Fruit fly (Drosophila melanogaster) Kc167 (cell line): ENCODE results near the gene CG11426.

ENCODE experiments used
- Myc ChIP-seq: fragments of >200 bp; optimal IDR thresholded peaks from 2 replicates; lab custom pipeline; 2017; ENCODE audit warnings: missing external identifiers
- Sin3A ChIP-seq: fragments of >200 bp; optimal IDR thresholded peaks from 2 replicates; lab custom pipeline; 2018; ENCODE audit warnings: missing external identifiers
- h ChIP-seq: fragments of >200 bp; optimal IDR thresholded peaks from 3 replicates; lab custom pipeline; 2018; ENCODE audit warnings: missing external identifiers
- insv ChIP-seq: fragments of >200 bp; optimal IDR thresholded peaks from 3 replicates; lab custom pipeline; 2018; ENCODE audit warnings: missing external identifiers
- psq ChIP-seq: fragments of >200 bp; optimal IDR thresholded peaks from 2 replicates; lab custom pipeline; 2017; ENCODE audit warnings: missing external identifiers
- ttk ChIP-seq: sonication (Bioruptor generic); optimal IDR thresholded peaks from 2 replicates; lab custom pipeline; 2017; ENCODE audit warnings: missing external identifiers

The CG11426 gene

DNA sequence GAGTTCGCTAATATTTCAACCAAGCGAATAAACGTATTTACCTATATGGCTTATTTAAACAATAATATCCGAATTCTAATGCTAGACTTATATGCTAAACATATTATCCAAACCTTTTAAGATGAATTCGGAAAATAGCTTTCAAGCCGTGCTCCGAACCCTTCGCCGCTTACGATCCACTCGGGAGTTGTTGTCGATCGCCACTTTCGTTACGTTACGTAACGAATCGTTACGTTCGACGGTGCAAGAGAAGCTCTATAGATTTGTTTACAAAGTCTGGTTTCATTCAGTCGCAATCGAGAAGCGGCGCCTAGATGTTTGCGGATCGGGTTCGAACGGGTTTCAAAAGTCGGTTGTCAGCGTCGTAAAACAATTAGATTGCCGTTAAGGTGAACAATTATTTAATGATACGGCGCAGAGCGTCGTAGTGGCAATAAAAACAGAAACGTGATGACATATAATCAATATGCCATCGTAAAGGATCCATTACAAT lies at the start of gene CG11426:
Gene CG11426, plus strand, starts transcription at position 258 of the 493 bp plus-strand sequence.
- no peak for TF ChIP-seq psq
- no peak for TF ChIP-seq h (lab: Kevin White, UChicago)
- TF ChIP-seq Myc (lab: Kevin White, UChicago): no peak
- no peak for TF ChIP-seq ttk (lab: Kevin White, UChicago)
- no peak for TF ChIP-seq insv (lab: Kevin White, UChicago)
- no peak for TF ChIP-seq Sin3A (lab: Kevin White, UChicago)

DNA sequence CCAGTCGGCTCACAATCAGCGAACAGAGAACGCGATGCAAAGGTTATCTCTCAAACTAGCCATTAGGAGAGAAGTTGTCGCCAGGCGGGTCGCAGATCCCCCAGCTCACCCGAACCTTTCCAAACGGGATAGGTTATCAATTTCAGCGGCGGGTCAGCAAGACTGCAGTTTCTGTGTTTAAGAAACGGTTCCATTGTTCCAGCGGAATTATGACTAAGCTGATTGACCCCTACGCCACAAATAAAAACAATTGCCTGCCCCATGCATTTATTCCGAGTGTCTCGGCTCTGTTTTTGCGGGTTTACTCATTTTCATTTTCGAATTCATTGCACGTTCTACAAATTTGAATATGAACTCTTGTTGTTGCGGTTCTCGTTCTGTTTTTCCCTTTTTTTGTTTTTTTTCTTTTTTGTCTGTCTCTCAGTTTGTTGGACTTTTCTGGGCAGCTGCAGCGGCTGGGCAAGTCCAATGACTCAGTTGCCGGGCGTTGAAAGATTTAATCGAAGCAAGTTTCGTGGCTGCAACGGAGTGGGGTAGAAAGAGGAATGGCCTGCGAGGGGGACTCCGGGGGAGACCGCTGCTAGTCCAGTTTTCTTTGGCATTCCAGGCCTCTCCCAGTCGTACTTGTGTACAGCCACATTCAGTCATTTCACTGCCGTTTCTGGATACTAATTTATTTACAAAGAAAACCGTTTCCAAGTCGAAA lies 49.6 kb upstream of the CG11426 start:
- TF ChIP-seq Myc (lab: Kevin White, UChicago): no peak
- TF ChIP-seq Sin3A (lab: Kevin White, UChicago): no peak
- TF ChIP-seq h (lab: Kevin White, UChicago): no peak
- TF ChIP-seq ttk (lab: Kevin White, UChicago): no peak
- TF ChIP-seq insv (lab: Kevin White, UChicago): no peak
- TF ChIP-seq psq: no peak

DNA sequence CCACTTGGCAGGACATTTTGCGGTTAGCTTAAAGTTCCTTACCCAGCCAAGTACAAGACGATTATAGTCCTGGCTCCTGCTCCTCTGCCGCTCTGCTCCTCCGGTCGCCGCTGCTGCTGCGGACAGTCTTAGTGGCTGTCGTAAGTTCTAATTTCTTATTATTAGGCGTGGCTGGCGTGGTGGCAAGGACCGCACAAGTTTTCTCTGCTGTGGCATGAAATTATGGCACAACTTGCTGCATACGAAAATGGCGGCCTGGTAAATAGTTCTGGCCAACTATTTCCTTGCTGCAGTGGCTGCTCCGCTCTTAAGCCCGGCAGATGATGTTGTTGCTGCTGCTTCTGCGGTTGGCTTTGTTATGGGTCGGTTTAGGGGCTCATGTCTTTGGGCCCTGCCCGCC lies 45.6 kb upstream of the CG11426 start:
- no peak for TF ChIP-seq psq
- no peak for TF ChIP-seq insv (lab: Kevin White, UChicago)
- no peak for TF ChIP-seq h (lab: Kevin White, UChicago)
- TF ChIP-seq Myc (lab: Kevin White, UChicago): no peak
- TF ChIP-seq Sin3A (lab: Kevin White, UChicago): no peak
- no peak for TF ChIP-seq ttk (lab: Kevin White, UChicago)

- no peak for TF ChIP-seq h (lab: Kevin White, UChicago)
- TF ChIP-seq Myc (lab: Kevin White, UChicago): no peak
- no peak for TF ChIP-seq Sin3A (lab: Kevin White, UChicago)
- TF ChIP-seq ttk (lab: Kevin White, UChicago): no peak
- TF ChIP-seq insv (lab: Kevin White, UChicago): no peak
- no peak for TF ChIP-seq psq
Observed at dm6 chr3L:22437111-22437510, 33.2 kb upstream of the CG11426 start.

DNA sequence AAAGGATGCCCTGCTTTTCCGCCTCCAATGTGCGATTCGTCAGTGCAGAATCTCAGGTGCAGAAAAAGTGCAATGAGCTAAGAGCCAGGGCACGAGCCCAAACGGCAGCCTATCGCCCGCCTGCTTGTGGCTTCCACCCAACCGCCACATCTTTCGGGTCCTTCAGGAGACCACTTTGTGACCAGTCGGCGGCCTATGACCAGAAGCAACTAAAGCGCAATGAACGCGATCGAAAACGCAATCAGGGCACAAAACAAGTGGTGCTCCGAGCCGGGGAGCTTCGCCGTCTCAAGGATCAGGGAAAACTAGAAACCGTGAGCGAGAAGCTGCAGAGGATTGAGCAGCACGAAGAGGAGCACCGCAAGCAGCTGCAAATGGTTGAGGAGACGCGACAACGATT lies 16.0 kb upstream of the CG11426 start, which contains the start of gene CG11449:
Gene CG11449, plus strand, starts transcription at position 6 of the 400 bp plus-strand sequence.
- no peak for TF ChIP-seq h (lab: Kevin White, UChicago)
- no peak for TF ChIP-seq insv (lab: Kevin White, UChicago)
- no peak for TF ChIP-seq psq
- TF ChIP-seq Sin3A (lab: Kevin White, UChicago): no peak
- no peak for TF ChIP-seq ttk (lab: Kevin White, UChicago)
- no peak for TF ChIP-seq Myc (lab: Kevin White, UChicago)

DNA sequence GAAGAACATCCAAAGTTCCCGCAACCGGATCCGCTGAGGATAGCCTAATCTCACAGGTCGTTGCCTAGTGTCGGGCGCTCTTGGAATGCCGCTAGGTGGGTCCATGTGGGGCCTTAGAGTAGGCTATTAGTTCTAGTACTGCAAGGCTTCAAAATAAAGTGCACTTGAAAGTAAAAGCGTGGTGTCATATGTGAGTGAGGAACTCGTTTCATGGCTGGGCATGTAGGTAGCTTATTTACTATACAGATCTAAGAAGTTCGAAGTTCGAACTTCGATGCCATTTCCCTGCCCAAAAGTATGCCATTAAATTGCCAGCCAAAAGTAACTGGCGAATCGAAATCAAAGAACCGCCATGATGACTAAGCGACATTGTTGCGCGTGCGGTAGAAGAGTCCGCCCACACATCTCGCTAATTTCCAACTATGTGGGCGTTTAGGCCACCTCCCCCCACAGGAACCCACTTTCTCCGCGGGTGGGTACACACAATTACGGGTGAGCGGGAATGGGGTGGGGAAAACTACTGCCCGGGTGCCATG lies 14.3 kb upstream of the CG11426 start:
- TF ChIP-seq ttk (lab: Kevin White, UChicago): no peak
- peak; percentile 26 for TF ChIP-seq insv (lab: Kevin White, UChicago)
- no peak for TF ChIP-seq Sin3A (lab: Kevin White, UChicago)
- TF ChIP-seq h (lab: Kevin White, UChicago): no peak
- TF ChIP-seq Myc (lab: Kevin White, UChicago): no peak
- no peak for TF ChIP-seq psq

DNA sequence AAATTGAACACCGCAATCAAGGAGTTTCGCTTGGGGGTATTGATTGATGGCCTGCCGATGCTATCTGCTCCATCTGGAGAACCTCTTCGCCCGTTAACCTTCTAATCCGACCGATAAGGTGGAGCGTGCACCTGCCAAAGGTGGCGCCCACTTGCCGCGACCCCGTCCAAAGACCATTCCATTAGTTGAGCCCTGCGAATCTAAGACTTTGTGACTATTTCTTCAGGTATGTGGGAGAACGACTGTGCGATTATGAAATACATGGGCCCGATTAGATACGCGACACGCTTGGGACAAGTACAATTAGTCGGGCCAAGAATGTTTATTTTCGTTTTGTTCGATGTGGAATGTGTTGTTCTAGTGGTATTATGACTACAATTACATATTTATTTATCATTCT lies 12.1 kb upstream of the CG11426 start:
- TF ChIP-seq Myc (lab: Kevin White, UChicago) (no peak), insv (lab: Kevin White, UChicago) (no peak), h (lab: Kevin White, UChicago) (no peak), ttk (lab: Kevin White, UChicago) (no peak), Sin3A (lab: Kevin White, UChicago) (no peak), psq (no peak)

DNA sequence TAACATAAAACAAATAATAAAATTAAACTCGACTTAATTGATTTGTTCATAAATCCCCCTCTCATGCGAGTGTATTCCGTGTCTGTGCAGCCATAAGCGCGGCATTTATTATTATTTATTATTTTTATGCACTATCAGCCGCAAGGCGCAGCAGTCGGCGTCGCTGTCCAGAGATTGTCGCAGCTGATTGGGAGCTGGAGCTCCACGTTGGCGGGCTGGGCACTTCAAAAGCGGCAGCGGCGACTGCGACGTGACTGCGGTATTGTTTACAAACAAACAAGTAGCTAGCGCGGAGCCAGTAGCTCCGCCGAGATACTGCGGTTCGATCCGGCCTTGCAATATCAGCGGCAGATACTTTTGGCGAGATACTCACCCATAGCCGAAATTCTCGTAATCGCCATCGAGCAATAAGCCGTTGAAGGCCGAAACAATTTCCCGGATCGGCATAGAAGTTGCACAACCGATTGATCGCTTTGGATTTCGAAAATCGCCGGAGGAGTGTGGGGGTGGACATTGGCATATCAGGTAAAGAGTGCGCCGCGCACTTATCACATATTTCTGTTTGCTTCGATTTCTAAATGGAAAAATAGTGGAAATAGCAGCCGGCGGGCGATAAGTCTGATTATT lies 11.3 kb upstream of the CG11426 start:
- no peak for TF ChIP-seq ttk (lab: Kevin White, UChicago)
- TF ChIP-seq Myc (lab: Kevin White, UChicago): no peak
- TF ChIP-seq h (lab: Kevin White, UChicago): no peak
- no peak for TF ChIP-seq psq
- no peak for TF ChIP-seq Sin3A (lab: Kevin White, UChicago)
- TF ChIP-seq insv (lab: Kevin White, UChicago): no peak

DNA sequence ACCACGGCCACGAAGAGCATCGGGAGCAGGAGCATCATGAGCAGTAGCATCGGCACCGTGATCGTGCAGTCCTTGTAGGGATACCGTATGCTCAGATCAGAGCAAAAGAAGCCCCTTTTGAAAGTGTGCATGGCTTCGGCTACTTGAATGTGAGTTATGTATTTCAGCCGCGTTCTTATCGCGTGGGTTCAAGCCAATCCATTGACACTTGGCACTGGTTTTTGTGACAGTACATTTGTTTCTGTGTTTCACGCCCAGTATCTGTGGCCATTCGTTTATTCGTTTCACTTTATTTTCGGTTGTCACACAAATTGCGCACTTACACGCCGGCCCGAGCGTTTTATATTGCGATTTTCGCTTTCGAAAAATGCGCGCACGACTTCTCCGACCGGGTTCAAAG lies 9.9 kb upstream of the CG11426 start:
- no peak for TF ChIP-seq psq
- no peak for TF ChIP-seq Myc (lab: Kevin White, UChicago)
- TF ChIP-seq insv (lab: Kevin White, UChicago): no peak
- TF ChIP-seq Sin3A (lab: Kevin White, UChicago): no peak
- TF ChIP-seq ttk (lab: Kevin White, UChicago): no peak
- TF ChIP-seq h (lab: Kevin White, UChicago): no peak

- TF ChIP-seq insv (lab: Kevin White, UChicago) (no peak), ttk (lab: Kevin White, UChicago) (no peak), h (lab: Kevin White, UChicago) (no peak), Sin3A (lab: Kevin White, UChicago) (no peak), psq (no peak), Myc (lab: Kevin White, UChicago) (no peak)
Observed at dm6 chr3L:22460918-22461634, 9.3 kb upstream of the CG11426 start, which contains the start of gene laza. laza (minus strand) TSS chr3L:22461131.

- no peak for TF ChIP-seq ttk (lab: Kevin White, UChicago)
- no peak for TF ChIP-seq Myc (lab: Kevin White, UChicago)
- TF ChIP-seq h (lab: Kevin White, UChicago): no peak
- no peak for TF ChIP-seq Sin3A (lab: Kevin White, UChicago)
- TF ChIP-seq insv (lab: Kevin White, UChicago): no peak
- TF ChIP-seq psq: no peak
Observed at dm6 chr3L:22463412-22463811, 6.9 kb upstream of the CG11426 start.
